Worm (Caenorhabditis elegans) whole organism, L2 larva: ENCODE measurements around the gene tat-1.

Experiments used
- C34F6.9 ChIP-seq: fragments of 150-350 bp; optimal IDR thresholded peaks from 2 replicates; lab custom pipeline; 2014; ENCODE audit warnings: missing biosample characterization, missing genetic modification characterization
- F13H6.1 ChIP-seq: sonication (generic microtip); optimal IDR thresholded peaks from 2 replicates; lab custom pipeline; 2016; ENCODE audit warnings: missing genetic modification characterization, missing compliant biosample characterization
- R02D3.7 ChIP-seq: fragments of 150-350 bp; optimal IDR thresholded peaks from 2 replicates; lab custom pipeline; 2014; ENCODE audit warnings: missing biosample characterization, missing genetic modification characterization
- alr-1 ChIP-seq: fragments of 150-350 bp; optimal IDR thresholded peaks from 2 replicates; lab custom pipeline; 2014; ENCODE audit warnings: missing biosample characterization, missing genetic modification characterization
- aly-2 ChIP-seq: fragments of 150-350 bp; optimal IDR thresholded peaks from 2 replicates; lab custom pipeline; 2014; ENCODE audit warnings: missing biosample characterization, missing genetic modification characterization
- blmp-1 ChIP-seq: sonication (generic microtip); optimal IDR thresholded peaks from 2 replicates; lab custom pipeline; 2017; ENCODE audit warnings: missing genetic modification characterization, mild to moderate bottlenecking, missing compliant biosample characterization, antibody characterized with exemption, moderate library complexity; ENCODE audit not compliant: insufficient read depth
- ceh-16 ChIP-seq: fragments of 150-350 bp; optimal IDR thresholded peaks from 2 replicates; lab custom pipeline; 2014; ENCODE audit warnings: missing biosample characterization, missing genetic modification characterization
- ceh-82 ChIP-seq: fragments of 150-350 bp; optimal IDR thresholded peaks from 2 replicates; lab custom pipeline; 2014; ENCODE audit warnings: missing biosample characterization, missing genetic modification characterization
- crh-2 ChIP-seq: sonication (generic microtip); optimal IDR thresholded peaks from 2 replicates; lab custom pipeline; 2017; ENCODE audit warnings: missing biosample characterization, missing genetic modification characterization
- dmd-4 ChIP-seq: sonication (generic microtip); optimal IDR thresholded peaks from 2 replicates; lab custom pipeline; 2017; ENCODE audit warnings: missing biosample characterization, missing genetic modification characterization
- egl-27 ChIP-seq: sonication (generic microtip); optimal IDR thresholded peaks from 3 replicates; lab custom pipeline; 2017; ENCODE audit warnings: missing biosample characterization, missing genetic modification reagents, missing genetic modification characterization
- elt-1 ChIP-seq: fragments of 150-350 bp; optimal IDR thresholded peaks from 2 replicates; lab custom pipeline; 2014; ENCODE audit warnings: missing biosample characterization, missing genetic modification characterization
- elt-3 ChIP-seq: sonication (generic microtip); optimal IDR thresholded peaks from 2 replicates; lab custom pipeline; 2017; ENCODE audit warnings: missing biosample characterization, missing genetic modification characterization
- fos-1 ChIP-seq: fragments of 150-350 bp; optimal IDR thresholded peaks from 2 replicates; lab custom pipeline; 2014; ENCODE audit warnings: missing biosample characterization, missing genetic modification characterization
- gmeb-1 ChIP-seq: fragments of 150-350 bp; optimal IDR thresholded peaks from 2 replicates; lab custom pipeline; 2014; ENCODE audit warnings: missing biosample characterization, missing genetic modification characterization
- lin-11 ChIP-seq: fragments of 150-350 bp; sonication (generic microtip); optimal IDR thresholded peaks from 2 replicates; lab custom pipeline; 2014; ENCODE audit warnings: missing biosample characterization, missing genetic modification characterization, inconsistent platforms, mixed read lengths
- lin-13 ChIP-seq: fragments of 150-350 bp; optimal IDR thresholded peaks from 2 replicates; lab custom pipeline; 2014; ENCODE audit warnings: missing biosample characterization, missing genetic modification reagents, missing genetic modification characterization
- lin-39 ChIP-seq: fragments of 150-350 bp; optimal IDR thresholded peaks from 2 replicates; lab custom pipeline; 2014; ENCODE audit warnings: missing biosample characterization, missing genetic modification reagents, missing genetic modification characterization
- lsy-2 ChIP-seq, 2 experiments: fragments of 150-350 bp in 1 of 2; sonication (generic microtip) in 1 of 2; optimal IDR thresholded peaks; 2 replicates each; lab custom pipeline; 2014 to 2017; ENCODE audit warnings: missing biosample characterization in 2 of 2, missing genetic modification characterization in 2 of 2
- mab-5 ChIP-seq: fragments of 150-350 bp; optimal IDR thresholded peaks from 2 replicates; lab custom pipeline; 2014; ENCODE audit warnings: missing biosample characterization, missing genetic modification characterization
- mbf-1 ChIP-seq: sonication (generic microtip); optimal IDR thresholded peaks from 2 replicates; lab custom pipeline; 2017; ENCODE audit warnings: missing biosample characterization, missing genetic modification characterization
- mdl-1 ChIP-seq, 2 experiments: fragments of 150-350 bp in 1 of 2; sonication (generic microtip) in 1 of 2; optimal IDR thresholded peaks; 2 replicates each; lab custom pipeline; 2017; ENCODE audit warnings: missing biosample characterization in 2 of 2, missing genetic modification characterization in 2 of 2
- nhr-10 ChIP-seq: sonication (generic microtip); optimal IDR thresholded peaks from 2 replicates; lab custom pipeline; 2017; ENCODE audit warnings: missing biosample characterization, missing genetic modification characterization
- nhr-11 ChIP-seq: fragments of 150-350 bp; optimal IDR thresholded peaks from 2 replicates; lab custom pipeline; 2014; ENCODE audit warnings: missing biosample characterization, missing genetic modification characterization
- nhr-12 ChIP-seq: fragments of 150-350 bp; optimal IDR thresholded peaks from 2 replicates; lab custom pipeline; 2014; ENCODE audit warnings: missing biosample characterization, missing genetic modification characterization
- nhr-129 ChIP-seq: fragments of 150-350 bp; optimal IDR thresholded peaks from 2 replicates; lab custom pipeline; 2014; ENCODE audit warnings: missing biosample characterization, missing genetic modification characterization
- nhr-21 ChIP-seq: fragments of 150-350 bp; optimal IDR thresholded peaks from 2 replicates; lab custom pipeline; 2014; ENCODE audit warnings: missing biosample characterization, missing genetic modification characterization
- nhr-23 ChIP-seq: fragments of 150-350 bp; optimal IDR thresholded peaks from 2 replicates; lab custom pipeline; 2014; ENCODE audit warnings: missing biosample characterization, missing genetic modification reagents, missing genetic modification characterization
- nhr-237 ChIP-seq: fragments of 150-350 bp; optimal IDR thresholded peaks from 2 replicates; lab custom pipeline; 2014; ENCODE audit warnings: missing biosample characterization, missing genetic modification characterization
- nhr-25 ChIP-seq: fragments of 150-350 bp; sonication (generic microtip); optimal IDR thresholded peaks from 3 replicates; lab custom pipeline; 2014; ENCODE audit warnings: missing biosample characterization, missing genetic modification characterization
- nhr-6 ChIP-seq: fragments of 150-350 bp; optimal IDR thresholded peaks from 2 replicates; lab custom pipeline; 2014; ENCODE audit warnings: missing biosample characterization, missing genetic modification characterization
- nhr-77 ChIP-seq: fragments of 150-350 bp; optimal IDR thresholded peaks from 2 replicates; lab custom pipeline; 2014; ENCODE audit warnings: missing biosample characterization, missing genetic modification characterization
- sem-4 ChIP-seq: fragments of 150-350 bp; optimal IDR thresholded peaks from 2 replicates; lab custom pipeline; 2014; ENCODE audit warnings: missing biosample characterization, missing genetic modification reagents, missing genetic modification characterization
- skn-1 ChIP-seq: sonication (generic microtip); optimal IDR thresholded peaks from 2 replicates; lab custom pipeline; 2017; ENCODE audit warnings: missing biosample characterization, missing genetic modification characterization
- sma-3 ChIP-seq: sonication (generic microtip); optimal IDR thresholded peaks from 2 replicates; lab custom pipeline; 2016; ENCODE audit warnings: missing genetic modification reagents, missing genetic modification characterization, missing compliant biosample characterization
- sma-9 ChIP-seq, 2 experiments: fragments of 150-350 bp in 1 of 2; sonication (generic microtip) in 1 of 2; optimal IDR thresholded peaks; 2 replicates each; lab custom pipeline; 2014 to 2016; ENCODE audit warnings: missing genetic modification characterization in 2 of 2, mild to moderate bottlenecking in 1 of 2, missing biosample characterization in 1 of 2, missing compliant biosample characterization in 1 of 2, missing genetic modification reagents in 1 of 2, moderate library complexity in 1 of 2
- snpc-4 ChIP-seq: fragments of 150-350 bp; optimal IDR thresholded peaks from 2 replicates; lab custom pipeline; 2014; ENCODE audit warnings: missing biosample characterization, missing genetic modification characterization
- unc-39 ChIP-seq: fragments of 150-350 bp; optimal IDR thresholded peaks from 2 replicates; lab custom pipeline; 2014; ENCODE audit warnings: missing biosample characterization, missing genetic modification characterization
- unc-55 ChIP-seq: fragments of 150-350 bp; sonication (generic microtip); optimal IDR thresholded peaks from 3 replicates; lab custom pipeline; 2014; ENCODE audit warnings: missing biosample characterization, missing genetic modification reagents, missing genetic modification characterization
- unc-62 ChIP-seq: fragments of 150-350 bp; optimal IDR thresholded peaks from 2 replicates; lab custom pipeline; 2014; ENCODE audit warnings: missing biosample characterization, missing genetic modification reagents, missing genetic modification characterization
- zag-1 ChIP-seq: fragments of 150-350 bp; optimal IDR thresholded peaks from 2 replicates; lab custom pipeline; 2014; ENCODE audit warnings: missing biosample characterization, missing genetic modification characterization
- ztf-1 ChIP-seq: fragments of 200-800 bp; sonication (Bioruptor generic); conservative IDR thresholded peaks from 2 replicates; pipeline ENCODE4 v1.3.6; 2022; ENCODE audit warnings: missing genetic modification characterization, missing compliant biosample characterization
- ztf-11 ChIP-seq: sonication (generic microtip); optimal IDR thresholded peaks from 2 replicates; lab custom pipeline; 2017; ENCODE audit warnings: missing biosample characterization, missing genetic modification characterization
- ztf-4 ChIP-seq: fragments of 150-350 bp; optimal IDR thresholded peaks from 2 replicates; lab custom pipeline; 2014; ENCODE audit warnings: missing biosample characterization, missing genetic modification characterization

The tat-1 gene

DNA sequence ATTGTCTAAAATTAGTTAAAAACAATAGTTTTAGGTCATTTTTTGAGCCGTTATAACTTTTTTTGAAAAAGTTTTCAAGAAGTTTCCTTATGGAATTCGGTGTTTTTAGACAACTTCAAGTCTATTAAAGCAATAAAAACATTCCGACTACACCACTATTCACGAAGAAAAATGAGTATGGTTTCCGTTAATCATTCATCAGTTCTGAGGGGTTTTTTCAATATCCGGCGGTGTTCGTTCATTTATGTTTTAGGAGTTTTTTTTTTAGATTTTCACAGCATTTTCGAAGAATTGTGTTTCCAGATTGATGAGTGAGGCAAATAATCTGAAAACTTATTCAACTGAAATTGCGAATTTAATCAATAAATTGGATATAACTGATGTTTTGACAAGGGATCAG lies 12.6 kb upstream of the tat-1 start, which contains the start of gene Y49E10.27:
Y49E10.27 (plus strand) TSS at position 301 of the 400 bp plus-strand sequence.
- TF ChIP-seq elt-3 (tag; lab: Kevin White, UChicago), result no peak
- no peak for TF ChIP-seq nhr-129 (tag; lab: Kevin White, UChicago)
- no peak for TF ChIP-seq lsy-2 (tag; optimal IDR thresholded peaks at IDR 0.05; lab: Kevin White, UChicago)
- no peak for TF ChIP-seq ceh-16 (tag; lab: Kevin White, UChicago)

DNA sequence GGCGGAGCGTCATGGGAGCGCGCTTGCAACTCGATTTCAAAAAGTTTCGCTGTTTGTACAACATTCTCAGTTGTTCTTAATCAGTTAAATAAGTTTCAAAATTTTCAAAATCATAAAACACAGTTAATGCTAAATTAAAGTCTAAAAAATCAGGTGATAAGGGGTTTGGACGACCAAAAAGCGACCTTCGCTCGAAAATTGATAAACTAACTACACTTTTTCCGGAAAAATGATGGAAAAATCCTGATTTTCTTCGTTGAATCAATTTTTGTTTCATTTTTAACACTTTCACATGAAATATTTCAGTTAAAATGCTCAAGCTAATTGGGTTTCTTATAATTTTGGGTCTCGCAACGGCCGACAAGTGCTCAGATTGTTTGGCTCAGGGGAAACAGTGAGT lies 8.7 kb upstream of the tat-1 start, which contains the start of gene Y49E10.16:
Y49E10.16 (plus strand) TSS at position 301 of the 400 bp plus-strand sequence.
- TF ChIP-seq unc-39 (no peak), nhr-129 (tag; lab: Kevin White, UChicago) (no peak), mab-5 (tag; lab: Kevin White, UChicago) (no peak), snpc-4 (tag; lab: Kevin White, UChicago) (no peak), fos-1 (tag; lab: Kevin White, UChicago) (no peak), sma-3 (GFP tag; lab: Kevin White, UChicago) (no peak), blmp-1 (no peak), mbf-1 (tag; lab: Kevin White, UChicago) (no peak)

- TF ChIP-seq blmp-1, result peak; percentile 20
- no peak for TF ChIP-seq unc-39
- TF ChIP-seq nhr-10 (tag; lab: Kevin White, UChicago), result no peak
- peak; percentile 53 for TF ChIP-seq sma-9 (GFP tag; optimal IDR thresholded peaks at IDR 0.05; lab: Kevin White, UChicago)
- no peak for TF ChIP-seq sma-9 (tag; optimal IDR thresholded peaks at IDR 0.05; lab: Kevin White, UChicago)
- TF ChIP-seq C34F6.9 (tag; lab: Kevin White, UChicago), result peak; percentile 85
- TF ChIP-seq nhr-25 (tag; lab: Kevin White, UChicago), result peak; percentile 22
- peak; percentile 38 for TF ChIP-seq F13H6.1 (tag; lab: Kevin White, UChicago)
- no peak for TF ChIP-seq dmd-4
- TF ChIP-seq egl-27 (tag; lab: Kevin White, UChicago), result no peak
- no peak for TF ChIP-seq nhr-77 (tag; lab: Kevin White, UChicago)
- no peak for TF ChIP-seq nhr-23
- TF ChIP-seq lin-13 (GFP tag; lab: Kevin White, UChicago), result peak; percentile 79
- TF ChIP-seq nhr-12 (tag; lab: Kevin White, UChicago), result no peak
- TF ChIP-seq aly-2, result no peak
- TF ChIP-seq nhr-129 (tag; lab: Kevin White, UChicago), result peak; percentile 79
- TF ChIP-seq nhr-21 (tag; lab: Kevin White, UChicago), result peak; percentile 27
- TF ChIP-seq gmeb-1 (tag; lab: Kevin White, UChicago), result peak; percentile 96
- peak; percentile 49 for TF ChIP-seq crh-2
- no peak for TF ChIP-seq elt-1 (tag; lab: Kevin White, UChicago)
- TF ChIP-seq R02D3.7 (tag; lab: Kevin White, UChicago), result no peak
- no peak for TF ChIP-seq ztf-1 (GFP tag; lab: Robert Waterston, UW)
- TF ChIP-seq nhr-237 (tag; lab: Kevin White, UChicago), result no peak
- TF ChIP-seq fos-1 (tag; lab: Kevin White, UChicago), result peak; percentile 14
- peak; percentile 93 for TF ChIP-seq unc-55 (GFP tag; lab: Kevin White, UChicago)
- peak; percentile 11 for TF ChIP-seq zag-1
- TF ChIP-seq lin-39 (tag; lab: Kevin White, UChicago), result no peak
- TF ChIP-seq lin-11 (tag; lab: Kevin White, UChicago), result peak; percentile 25
- no peak for TF ChIP-seq ztf-4 (tag; lab: Kevin White, UChicago)
- no peak for TF ChIP-seq ceh-82
- no peak for TF ChIP-seq mdl-1 (tag; optimal IDR thresholded peaks at IDR 0.05; lab: Kevin White, UChicago)
- TF ChIP-seq unc-62, result no peak
- peak; percentile 42 for TF ChIP-seq mab-5 (tag; lab: Kevin White, UChicago)
- TF ChIP-seq alr-1, result no peak
- no peak for TF ChIP-seq elt-3 (tag; lab: Kevin White, UChicago)
- TF ChIP-seq nhr-6, result peak; percentile 1
- TF ChIP-seq sma-3 (GFP tag; lab: Kevin White, UChicago), result peak; percentile 49
- TF ChIP-seq sem-4 (tag; lab: Kevin White, UChicago), result peak; percentile 64
- TF ChIP-seq mbf-1 (tag; lab: Kevin White, UChicago), result no peak
- TF ChIP-seq lsy-2 (tag; optimal IDR thresholded peaks at IDR 0.05; lab: Kevin White, UChicago), result peak; percentile 95 to 99
- TF ChIP-seq ztf-11 (tag; lab: Kevin White, UChicago), result no peak
- TF ChIP-seq snpc-4 (tag; lab: Kevin White, UChicago), result peak; percentile 29
- no peak for TF ChIP-seq nhr-11 (tag; lab: Kevin White, UChicago)
- TF ChIP-seq skn-1 (tag; lab: Kevin White, UChicago), result no peak
These were observed 8.1 kb upstream of the tat-1 start, which contains the start of gene snr-6 for ce11 chrIII:12429579-12430084. Gene snr-6 (minus strand): TSS chrIII:12429629.
